Worm (Caenorhabditis elegans): Measurements from ENCODE around the gene K08F9.1.
"Not testable (repeated sequence)": the region's sequence is repeated elsewhere in the genome, so short reads cannot be mapped to it uniquely, and the experiment has no call there.

K08F9.1 gene

DNA sequence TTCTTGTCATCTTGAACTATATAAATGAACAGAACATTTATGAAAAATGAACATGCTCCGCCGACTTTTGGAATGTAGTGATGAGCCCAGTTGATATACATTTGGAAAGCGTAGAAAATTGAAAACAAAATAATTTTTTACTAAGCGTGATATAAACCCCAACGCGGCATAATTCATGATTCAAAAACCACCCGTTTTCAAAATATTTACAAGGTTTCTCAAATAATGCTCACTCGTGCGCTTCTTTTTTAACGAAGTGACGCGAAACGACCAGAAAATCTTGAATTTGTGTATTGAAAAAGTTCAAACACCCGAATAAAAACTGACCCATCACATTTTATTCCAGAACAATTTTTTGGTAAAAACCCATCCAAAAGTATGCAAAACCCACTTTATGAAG, 15.8 kb downstream of the K08F9.1 start, which contains the start of gene srj-27:
TSS of gene srj-27 (minus strand) at position 101 of the 400 bp plus-strand sequence.
- no peak for TF ChIP-seq him-1 (tag; optimal IDR thresholded peaks at IDR 0.05)

- TF ChIP-seq sptf-2 (GFP tag; optimal IDR thresholded peaks at IDR 0.05); hlh-12 (tag; optimal IDR thresholded peaks at IDR 0.05); cebp-1 (GFP tag; IDR thresholded peaks at IDR 0.05); cebp-1 (tag; optimal IDR thresholded peaks at IDR 0.05): not testable (repeated sequence)
Observed at ce11 chrV:15125162-15125561, 18.0 kb downstream of the K08F9.1 start, which contains the start of gene ugt-30. Gene ugt-30 (minus strand): TSS chrV:15125262.

DNA sequence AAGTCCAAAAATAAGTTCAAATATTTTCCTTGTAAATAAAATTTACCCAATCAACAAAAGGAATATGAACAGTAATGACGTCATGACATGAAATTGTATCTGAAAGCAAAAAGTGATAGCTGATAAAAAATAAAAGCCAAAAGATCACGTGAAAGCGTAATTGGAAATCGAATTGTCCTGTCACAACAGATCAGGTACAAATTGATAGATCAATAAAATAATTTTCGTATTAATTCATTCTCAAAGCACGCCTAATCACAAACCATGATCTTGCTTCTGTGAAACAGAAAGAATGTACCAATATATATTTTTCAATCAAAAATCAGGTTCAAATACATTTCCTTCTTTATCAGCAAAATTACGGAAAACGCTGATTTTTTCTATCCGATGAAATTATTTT, 23.7 kb downstream of the K08F9.1 start, which contains the start of gene flor-1:
TSS of gene flor-1 (minus strand) at position 101 of the 400 bp plus-strand sequence.
- TF ChIP-seq F23B12.7 (tag; optimal IDR thresholded peaks at IDR 0.05; ENCODE audit: insufficient read depth) (no peak), snpc-1.1 (tag; optimal IDR thresholded peaks at IDR 0.05; ENCODE audit: insufficient read depth) (no peak), let-607 (tag; optimal IDR thresholded peaks at IDR 0.05) (no peak), F22D6.2 (tag; optimal IDR thresholded peaks at IDR 0.05) (no peak), unc-130 (GFP tag; optimal IDR thresholded peaks at IDR 0.05) (no peak), attf-6 (GFP tag; IDR thresholded peaks at IDR 0.05) (no peak), cebp-1 (GFP tag; IDR thresholded peaks at IDR 0.05) (no peak), cebp-1 (tag; optimal IDR thresholded peaks at IDR 0.05) (no peak), fkh-3 (tag; optimal IDR thresholded peaks at IDR 0.05) (no peak), madf-8 (GFP tag; conservative IDR thresholded peaks at IDR 0.05) (no peak), nhr-179 (tag; optimal IDR thresholded peaks at IDR 0.05) (no peak), hlh-12 (tag; optimal IDR thresholded peaks at IDR 0.05) (no peak), Y95B8A.8 (GFP tag; IDR thresholded peaks at IDR 0.05) (no peak), B0035.1 (tag; optimal IDR thresholded peaks at IDR 0.05) (no peak), tbx-9 (tag; optimal IDR thresholded peaks at IDR 0.05; ENCODE audit: borderline replicate concordance) (no peak), nhr-90 (tag; optimal IDR thresholded peaks at IDR 0.05) (no peak), zfh-2 (GFP tag; conservative IDR thresholded peaks at IDR 0.05) (no peak), die-1 (tag; optimal IDR thresholded peaks at IDR 0.05) (no peak), pbrm-1 (GFP tag; IDR thresholded peaks at IDR 0.05) (no peak)

- not testable (repeated sequence) for TF ChIP-seq hsf-1 (GFP tag; IDR thresholded peaks at IDR 0.05); snpc-3.4 (tag; optimal IDR thresholded peaks at IDR 0.05); lir-1 (GFP tag; conservative IDR thresholded peaks at IDR 0.05)
Observed at ce11 chrV:15115968-15116367, 27.2 kb downstream of the K08F9.1 start, which contains the start of gene T01G5.8. Gene T01G5.8 (plus strand): TSS chrV:15116268.

DNA sequence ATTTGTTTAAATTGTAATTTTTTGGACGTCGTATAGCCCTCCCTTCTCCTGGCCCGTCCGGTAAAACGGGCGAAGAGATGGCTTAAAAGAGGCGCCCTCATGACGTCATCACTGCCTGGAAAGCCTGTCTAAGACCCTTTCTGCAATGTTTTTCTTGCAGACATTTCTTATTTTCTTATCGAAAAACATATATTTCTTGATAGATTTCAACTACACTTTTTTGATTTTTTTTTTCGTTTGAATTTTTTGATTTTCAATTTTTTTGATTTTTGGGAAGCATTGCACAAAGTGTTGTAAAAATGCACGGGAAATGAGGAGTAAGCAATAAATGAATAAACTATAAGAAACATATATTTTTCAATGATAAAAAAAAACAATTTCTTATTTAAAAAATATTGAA, 29.2 kb downstream of the K08F9.1 start, which contains the start of gene T01G5.6:
TSS of gene T01G5.6 (minus strand) at position 101 of the 400 bp plus-strand sequence.
- TF ChIP-seq lin-40 (tag; optimal IDR thresholded peaks at IDR 0.05) (no peak), madf-8 (GFP tag; conservative IDR thresholded peaks at IDR 0.05) (no peak), rpc-1 (optimal IDR thresholded peaks at IDR 0.05) (no peak), rpc-1 (tag; optimal IDR thresholded peaks at IDR 0.05) (no peak), tbp1 (GFP tag; optimal IDR thresholded peaks at IDR 0.05) (no peak), nfyb-1 (GFP tag; IDR thresholded peaks at IDR 0.05) (no peak), T26A5.8 (tag; optimal IDR thresholded peaks at IDR 0.05) (no peak), pbrm-1 (GFP tag; IDR thresholded peaks at IDR 0.05) (no peak), egrh-3 (GFP tag; IDR thresholded peaks at IDR 0.05) (no peak), ceh-40 (GFP tag; IDR thresholded peaks at IDR 0.05) (no peak), attf-6 (GFP tag; IDR thresholded peaks at IDR 0.05) (no peak), akir-1 (GFP tag; optimal IDR thresholded peaks at IDR 0.05) (no peak), nhr-80 (tag; optimal IDR thresholded peaks at IDR 0.05) (no peak), lsl-1 (GFP tag; optimal IDR thresholded peaks at IDR 0.05) (no peak), ztf-28 (GFP tag; IDR thresholded peaks at IDR 0.05) (no peak), Y56A3A.18 (GFP tag; IDR thresholded peaks at IDR 0.05) (no peak), F55B11.4 (tag; optimal IDR thresholded peaks at IDR 0.05; ENCODE audit: borderline replicate concordance, insufficient read depth) (no peak), nhr-90 (tag; optimal IDR thresholded peaks at IDR 0.05) (no peak), tbx-9 (tag; optimal IDR thresholded peaks at IDR 0.05; ENCODE audit: borderline replicate concordance) (no peak), Y67H2A.10 (GFP tag; conservative IDR thresholded peaks at IDR 0.05) (no peak), nhr-179 (tag; optimal IDR thresholded peaks at IDR 0.05) (no peak)
